Fruit fly (Drosophila melanogaster): ENCODE measurements around the gene Mpp6.

DNA sequence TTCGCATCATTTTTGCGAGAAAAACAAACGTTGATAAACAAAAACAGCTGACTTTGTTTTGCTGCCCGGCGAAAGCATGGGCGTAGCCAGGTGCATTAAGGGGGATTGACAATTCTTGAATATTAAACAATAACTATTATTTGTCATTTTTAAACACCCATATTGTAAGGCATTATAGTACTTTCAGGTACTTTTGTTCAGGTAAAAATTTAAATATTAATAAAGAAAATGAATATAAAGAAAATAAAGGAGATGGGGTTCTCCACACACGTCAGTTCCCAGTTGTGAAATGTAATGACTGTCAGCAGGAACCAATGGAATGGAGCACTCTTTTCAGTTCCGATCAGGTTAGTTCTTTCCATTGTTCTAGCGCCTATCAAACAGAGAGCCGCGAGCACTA is 2.5 kb downstream of the Mpp6 start, which contains the start of the genes Coq3 and Pld3:
- TF ChIP-seq Hmx (GFP tag; optimal IDR thresholded peaks at IDR 0.05) (peak; percentile 65), CG18476 (GFP tag; optimal IDR thresholded peaks at IDR 0.05) (peak; percentile 75), luna (GFP tag; optimal IDR thresholded peaks at IDR 0.05) (peak; percentile 31), Awh (GFP tag; IDR thresholded peaks at IDR 0.05) (peak; percentile 69), gcm (GFP tag; optimal IDR thresholded peaks at IDR 0.05) (peak; percentile 67), ERR (GFP tag; optimal IDR thresholded peaks at IDR 0.05) (peak; percentile 52)
